Worm (Caenorhabditis elegans): ENCODE data around the gene dmd-5.
A peak's percentile ranks its signal among the peaks of the same experiment; 100 is the strongest.

dmd-5 gene

DNA sequence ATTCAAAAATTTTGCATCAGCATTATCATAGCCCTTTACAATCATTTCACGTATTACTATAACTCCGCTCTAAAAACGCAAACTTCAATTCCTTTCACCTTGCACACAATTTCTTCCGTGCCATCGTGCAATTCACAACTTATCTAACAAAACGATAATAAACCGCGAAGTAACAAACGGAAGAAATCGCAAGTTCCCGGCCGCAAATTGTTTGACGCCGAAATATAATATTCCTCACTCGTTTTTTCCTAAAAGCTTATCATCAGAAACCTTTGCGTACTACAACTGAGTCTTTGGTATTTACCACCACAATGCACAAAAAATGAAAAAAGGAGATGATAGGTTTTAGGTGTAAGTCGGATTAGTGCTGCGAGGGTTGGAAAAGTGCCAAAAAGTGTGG lies 26.7 kb downstream of the dmd-5 start:
- TF ChIP-seq mab-5 (tag; optimal IDR thresholded peaks at IDR 0.05) (no peak), nhr-2 (tag; optimal IDR thresholded peaks at IDR 0.05) (no peak)

DNA sequence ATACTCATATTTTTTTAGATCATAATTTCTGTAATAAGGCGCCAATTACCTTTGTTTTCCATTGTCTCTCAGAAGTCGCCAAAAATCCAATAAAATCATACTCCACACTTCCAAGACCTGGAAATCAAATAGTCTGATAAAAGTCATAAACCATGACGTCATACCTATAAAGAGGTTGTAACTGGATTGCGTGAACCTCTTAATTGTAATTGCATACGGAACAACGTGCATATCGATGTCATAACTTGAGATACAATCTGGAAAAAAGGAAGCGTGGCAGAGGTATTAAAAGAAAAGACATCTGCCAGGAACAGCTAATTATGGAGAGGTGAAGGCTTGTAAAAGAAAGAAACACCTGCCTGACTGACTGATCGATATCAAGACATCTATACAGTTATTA lies 28.9 kb downstream of the dmd-5 start, which contains the start of gene F10C1.9:
TSS of gene F10C1.9 (minus strand) at position 197 of the 400 bp plus-strand sequence.
- TF ChIP-seq sptf-1 (tag; optimal IDR thresholded peaks at IDR 0.05) (no peak), lsy-2 (tag; optimal IDR thresholded peaks at IDR 0.05) (no peak), zip-8 (tag; optimal IDR thresholded peaks at IDR 0.05) (peak; percentile 95), elt-1 (tag; optimal IDR thresholded peaks at IDR 0.05; ENCODE audit: borderline replicate concordance, insufficient read depth) (no peak), lin-13 (tag; optimal IDR thresholded peaks at IDR 0.05) (no peak), nhr-2 (tag; optimal IDR thresholded peaks at IDR 0.05) (peak; percentile 88), unc-39 (tag; optimal IDR thresholded peaks at IDR 0.05) (no peak), nhr-76 (tag; optimal IDR thresholded peaks at IDR 0.05) (no peak), drap-1 (GFP tag; optimal IDR thresholded peaks at IDR 0.05) (no peak)

DNA sequence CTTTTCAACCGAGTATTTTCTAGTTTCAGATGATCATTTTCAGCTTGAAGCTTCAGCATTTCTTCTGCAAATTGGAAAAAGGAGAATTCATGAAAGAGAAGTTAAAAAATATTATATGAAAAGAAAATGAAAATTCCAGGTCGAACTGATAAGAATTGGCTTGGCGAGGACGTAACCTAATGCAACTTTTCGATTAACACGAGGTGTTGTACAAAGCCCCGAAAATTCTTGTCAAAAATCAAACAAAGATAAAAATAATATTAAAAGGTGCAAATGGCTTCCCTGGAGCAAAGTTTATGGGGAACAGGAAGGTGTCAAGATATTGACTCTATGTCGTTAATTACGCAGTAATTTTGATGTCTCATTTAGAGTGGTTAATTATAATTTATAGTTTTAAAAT lies 29.7 kb downstream of the dmd-5 start:
- no peak for TF ChIP-seq unc-62 (GFP tag; optimal IDR thresholded peaks at IDR 0.05)
- no peak for TF ChIP-seq nhr-237 (tag; optimal IDR thresholded peaks at IDR 0.05)
- no peak for TF ChIP-seq ztf-11 (tag; optimal IDR thresholded peaks at IDR 0.05)
- no peak for TF ChIP-seq nhr-76 (tag; optimal IDR thresholded peaks at IDR 0.05)
- TF ChIP-seq ceh-83 (GFP tag; optimal IDR thresholded peaks at IDR 0.05): no peak
- TF ChIP-seq sptf-1 (tag; optimal IDR thresholded peaks at IDR 0.05): no peak
- no peak for TF ChIP-seq nhr-12 (tag; optimal IDR thresholded peaks at IDR 0.05)
- TF ChIP-seq tbx-8 (GFP tag; optimal IDR thresholded peaks at IDR 0.05): no peak
- TF ChIP-seq cnd-1 (tag; optimal IDR thresholded peaks at IDR 0.05): no peak
- no peak for TF ChIP-seq unc-39 (tag; optimal IDR thresholded peaks at IDR 0.05)

DNA sequence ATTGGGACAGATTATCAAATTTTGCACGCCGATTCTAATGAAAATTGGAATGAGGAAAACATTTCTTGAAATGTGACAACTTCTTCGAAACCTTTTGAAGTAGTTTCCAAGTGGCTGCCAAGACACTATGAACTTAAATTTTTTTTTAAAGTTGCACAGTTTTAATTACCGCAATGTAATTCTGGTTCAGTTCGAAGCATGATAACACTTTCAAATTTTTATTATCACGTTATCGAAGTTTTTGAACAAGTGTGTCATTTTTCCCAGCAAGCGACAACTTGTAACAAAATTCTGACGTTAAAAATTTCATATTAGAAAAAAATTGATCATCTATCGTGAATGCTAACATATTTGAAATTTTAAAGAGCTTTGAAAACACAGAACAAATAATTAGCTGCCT lies 31.3 kb downstream of the dmd-5 start:
- TF ChIP-seq unc-39 (tag; optimal IDR thresholded peaks at IDR 0.05) (no peak), nhr-12 (tag; optimal IDR thresholded peaks at IDR 0.05) (no peak), zip-8 (tag; optimal IDR thresholded peaks at IDR 0.05) (no peak), mls-2 (tag; optimal IDR thresholded peaks at IDR 0.05) (no peak), tbx-8 (GFP tag; optimal IDR thresholded peaks at IDR 0.05) (no peak), blmp-1 (tag; optimal IDR thresholded peaks at IDR 0.05) (no peak), lin-32 (GFP tag; optimal IDR thresholded peaks at IDR 0.05) (no peak)

DNA sequence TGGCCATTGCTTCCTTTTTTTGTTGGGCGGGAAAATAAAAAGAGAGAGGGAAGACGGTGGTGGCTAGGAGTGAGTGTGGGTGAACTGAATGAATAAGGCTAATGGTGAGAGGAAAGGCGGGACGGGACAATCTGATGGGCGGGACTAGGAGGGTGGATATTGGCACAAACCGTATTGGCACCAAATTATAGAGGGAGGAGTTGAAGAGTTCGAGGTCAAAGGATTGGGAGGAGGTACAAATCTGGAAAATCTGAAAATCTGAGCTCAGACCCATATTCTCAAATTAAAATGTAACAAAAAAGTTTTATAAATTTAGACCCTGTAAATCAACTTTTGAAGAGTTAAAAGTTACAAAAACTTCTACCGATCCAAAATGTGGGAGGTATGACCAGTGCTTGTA lies 35.2 kb downstream of the dmd-5 start, which contains the start of gene hlh-14:
TSS of gene hlh-14 (minus strand) at position 101 of the 400 bp plus-strand sequence.
- no peak for TF ChIP-seq nhr-76 (tag; optimal IDR thresholded peaks at IDR 0.05)
- TF ChIP-seq tbx-8 (GFP tag; optimal IDR thresholded peaks at IDR 0.05): no peak
- TF ChIP-seq snpc-4 (tag; optimal IDR thresholded peaks at IDR 0.05): no peak
- no peak for TF ChIP-seq hlh-1 (tag; optimal IDR thresholded peaks at IDR 0.05)
- TF ChIP-seq unc-62 (GFP tag; optimal IDR thresholded peaks at IDR 0.05): no peak
- TF ChIP-seq mls-2 (tag; optimal IDR thresholded peaks at IDR 0.05): no peak
- TF ChIP-seq elt-3 (tag; optimal IDR thresholded peaks at IDR 0.05): no peak
- TF ChIP-seq ham-2 (GFP tag; optimal IDR thresholded peaks at IDR 0.05): no peak
- TF ChIP-seq flh-1 (GFP tag; optimal IDR thresholded peaks at IDR 0.05): no peak
- TF ChIP-seq ceh-39 (tag; optimal IDR thresholded peaks at IDR 0.05): no peak
- no peak for TF ChIP-seq ces-1 (GFP tag; optimal IDR thresholded peaks at IDR 0.05)
- TF ChIP-seq nhr-2 (tag; optimal IDR thresholded peaks at IDR 0.05): no peak
- no peak for TF ChIP-seq cnd-1 (tag; optimal IDR thresholded peaks at IDR 0.05)
- no peak for TF ChIP-seq lin-32 (GFP tag; optimal IDR thresholded peaks at IDR 0.05)

DNA sequence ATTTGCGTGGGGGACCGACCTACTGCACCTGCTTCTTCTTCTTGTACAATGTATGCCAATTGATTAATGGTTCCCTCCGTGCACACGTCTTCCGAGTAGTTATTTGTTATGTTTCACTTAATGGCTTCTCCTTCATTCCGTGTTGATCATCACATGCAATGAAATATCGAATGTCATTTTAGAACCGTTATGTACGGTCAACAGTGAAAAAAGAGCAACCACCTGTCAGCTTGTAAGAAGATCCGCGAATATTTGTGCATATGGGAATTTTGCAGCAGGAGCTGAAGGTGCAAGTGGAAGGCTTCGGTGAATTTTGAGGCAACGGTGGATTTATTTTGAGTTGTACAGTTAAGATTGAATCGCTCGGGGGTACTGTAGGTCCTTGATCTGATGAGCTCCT lies 37.4 kb downstream of the dmd-5 start:
- no peak for TF ChIP-seq mab-5 (tag; optimal IDR thresholded peaks at IDR 0.05)
- TF ChIP-seq drap-1 (GFP tag; optimal IDR thresholded peaks at IDR 0.05): no peak
- no peak for TF ChIP-seq lin-32 (GFP tag; optimal IDR thresholded peaks at IDR 0.05)
- no peak for TF ChIP-seq elt-1 (tag; optimal IDR thresholded peaks at IDR 0.05; ENCODE audit: borderline replicate concordance, insufficient read depth)
- no peak for TF ChIP-seq nhr-237 (tag; optimal IDR thresholded peaks at IDR 0.05)

DNA sequence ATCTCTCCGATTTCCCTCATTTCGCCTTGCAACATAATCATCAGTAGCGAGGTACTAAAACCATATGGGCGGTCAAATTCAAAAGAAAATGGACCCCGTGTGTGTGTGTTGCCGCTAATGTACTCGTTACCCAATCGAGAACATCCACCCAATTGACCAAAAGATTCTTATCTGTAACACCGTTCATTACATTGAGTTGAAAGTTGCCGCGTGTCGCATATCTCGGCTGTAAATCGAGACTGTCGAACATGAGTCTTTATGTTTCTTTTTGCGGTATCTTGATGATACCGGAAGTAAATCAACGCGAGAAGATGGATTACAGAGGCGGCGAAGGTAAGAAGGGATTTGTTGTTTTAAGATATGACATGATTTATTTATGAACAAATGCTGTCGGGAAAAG lies 38.3 kb downstream of the dmd-5 start:
- TF ChIP-seq mls-2 (tag; optimal IDR thresholded peaks at IDR 0.05) (no peak), elt-1 (tag; optimal IDR thresholded peaks at IDR 0.05; ENCODE audit: borderline replicate concordance, insufficient read depth) (peak; percentile 61), sem-2 (GFP tag; optimal IDR thresholded peaks at IDR 0.05) (no peak), ceh-43 (GFP tag; optimal IDR thresholded peaks at IDR 0.05) (no peak), mep-1 (tag; optimal IDR thresholded peaks at IDR 0.05) (no peak), nhr-2 (tag; optimal IDR thresholded peaks at IDR 0.05) (peak; percentile 78), cnd-1 (tag; optimal IDR thresholded peaks at IDR 0.05) (no peak), ham-2 (GFP tag; optimal IDR thresholded peaks at IDR 0.05) (no peak)

Data from whole organism, mixed stage, embryonic.